Fruit fly (Drosophila melanogaster): Measurements from ENCODE around the gene CG3808.

DNA sequence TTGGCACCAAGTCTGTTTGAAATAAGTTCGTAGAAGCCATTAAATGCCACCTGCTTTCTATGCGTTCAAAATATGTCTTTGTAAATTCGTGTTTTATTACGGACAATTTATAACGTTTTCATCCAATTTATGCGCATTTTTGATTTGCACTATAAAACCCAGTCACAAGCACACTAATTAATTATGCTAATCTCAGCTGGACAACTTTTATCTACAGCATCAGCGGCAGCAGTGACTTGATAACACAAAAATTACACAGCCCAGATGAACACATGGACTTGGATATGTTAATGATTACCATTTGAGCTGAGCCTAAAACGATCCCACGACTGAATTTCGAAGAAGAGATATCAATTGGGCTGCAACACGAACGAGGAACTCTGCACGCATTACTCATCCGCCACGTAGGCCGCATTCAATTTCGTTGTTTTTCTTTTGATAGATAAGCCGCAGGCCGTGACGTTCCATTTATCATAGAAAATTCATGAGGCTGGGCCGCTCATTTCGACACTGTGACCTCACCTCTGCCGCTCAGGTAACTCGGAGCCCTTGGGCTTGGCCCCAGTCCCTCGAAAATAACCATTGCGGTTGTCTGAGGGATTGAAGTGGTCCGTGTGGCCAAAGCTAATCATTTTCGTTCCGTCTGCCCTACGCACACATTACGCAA is 12.8 kb upstream of the CG3808 start:
- TF ChIP-seq tj (GFP tag; optimal IDR thresholded peaks at IDR 0.05), result no peak
- TF ChIP-seq CG33017 (tag; optimal IDR thresholded peaks at IDR 0.05), result no peak
- no peak for TF ChIP-seq Mnt (GFP tag; optimal IDR thresholded peaks at IDR 0.05)
- no peak for TF ChIP-seq CG7045 (GFP tag; optimal IDR thresholded peaks at IDR 0.05)
- TF ChIP-seq kay (GFP tag; ENCODE audit: borderline replicate concordance), result no peak
- TF ChIP-seq CG5204 (GFP tag; optimal IDR thresholded peaks at IDR 0.05), result no peak
- TF ChIP-seq cnc (optimal IDR thresholded peaks at IDR 0.05), result no peak
- no peak for TF ChIP-seq CG1620 (GFP tag; optimal IDR thresholded peaks at IDR 0.05)
- TF ChIP-seq CG11617 (GFP tag; optimal IDR thresholded peaks at IDR 0.05), result no peak
- no peak for TF ChIP-seq pad (GFP tag; optimal IDR thresholded peaks at IDR 0.05)
- no peak for TF ChIP-seq CG14711 (tag; optimal IDR thresholded peaks at IDR 0.05)
- TF ChIP-seq ovo (GFP tag; optimal IDR thresholded peaks at IDR 0.05), result no peak
